Worm (Caenorhabditis elegans): ENCODE data around the gene F59F5.5.

- TF ChIP-seq ZK185.1 (tag; optimal IDR thresholded peaks at IDR 0.05; ENCODE audit: poor library complexity, severe bottlenecking): no peak
- no peak for TF ChIP-seq him-1 (tag; optimal IDR thresholded peaks at IDR 0.05)
- TF ChIP-seq F57C9.4 (tag; optimal IDR thresholded peaks at IDR 0.05): no peak
- TF ChIP-seq madf-6 (GFP tag; IDR thresholded peaks at IDR 0.05): no peak
- TF ChIP-seq mel-28 (tag; optimal IDR thresholded peaks at IDR 0.05; ENCODE audit: borderline replicate concordance): no peak
- TF ChIP-seq fkh-3 (tag; optimal IDR thresholded peaks at IDR 0.05): no peak
- no peak for TF ChIP-seq hrde-1 (tag; optimal IDR thresholded peaks at IDR 0.05; ENCODE audit: borderline replicate concordance)
- TF ChIP-seq D2030.7 (GFP tag; IDR thresholded peaks at IDR 0.05): no peak
- no peak for TF ChIP-seq akir-1 (GFP tag; optimal IDR thresholded peaks at IDR 0.05)
- TF ChIP-seq ceh-40 (GFP tag; IDR thresholded peaks at IDR 0.05): no peak
- no peak for TF ChIP-seq B0261.1 (tag; optimal IDR thresholded peaks at IDR 0.05)
- TF ChIP-seq ztf-6 (GFP tag; IDR thresholded peaks at IDR 0.05): no peak
Observed at ce11 chrX:10528993-10529392, 16.8 kb upstream of the F59F5.5 start, which contains the start of the genes F14F3.5 and slcf-1.

Measured in whole organism, young adult.